Worm (Caenorhabditis elegans) whole organism, L1 larva: Measurements from ENCODE around the gene F17A2.13.

ENCODE experiments used
- aly-2 ChIP-seq: fragments of 150-350 bp; optimal IDR thresholded peaks from 2 replicates; lab custom pipeline; 2014; ENCODE audit warnings: missing biosample characterization, missing genetic modification characterization
- ama-1 ChIP-seq: fragments of 150-350 bp; optimal IDR thresholded peaks from 2 replicates; lab custom pipeline; 2014
- ets-5 ChIP-seq: fragments of 200-800 bp; sonication (Bioruptor generic); IDR thresholded peaks from 2 replicates; pipeline ENCODE4 v1.3.6; 2022; ENCODE audit warnings: missing genetic modification characterization, missing compliant biosample characterization
- fos-1 ChIP-seq: fragments of 150-350 bp; optimal IDR thresholded peaks from 2 replicates; lab custom pipeline; 2014; ENCODE audit warnings: missing biosample characterization, missing genetic modification characterization
- hlh-17 ChIP-seq: fragments of 200-800 bp; sonication (Bioruptor generic); optimal IDR thresholded peaks from 2 replicates; lab custom pipeline; 2018; ENCODE audit warnings: missing genetic modification characterization, mild to moderate bottlenecking, missing compliant biosample characterization, moderate library complexity, borderline replicate concordance
- irx-1 ChIP-seq: sonication (generic microtip); optimal IDR thresholded peaks from 2 replicates; lab custom pipeline; 2016; ENCODE audit warnings: missing genetic modification characterization, missing compliant biosample characterization
- lin-35 ChIP-seq, 2 experiments: fragments of 150-350 bp; optimal IDR thresholded peaks; 2 replicates each; lab custom pipeline; 2014; ENCODE audit warnings: missing biosample characterization in 2 of 2, missing genetic modification characterization in 2 of 2, missing genetic modification reagents in 2 of 2
- mab-9 ChIP-seq: fragments of 200-800 bp; sonication (Bioruptor generic); IDR thresholded peaks from 2 replicates; pipeline ENCODE4 v1.3.6; 2022; ENCODE audit warnings: missing genetic modification reagents, missing genetic modification characterization, missing compliant biosample characterization
- nhr-84 ChIP-seq: sonication (generic microtip); optimal IDR thresholded peaks from 2 replicates; lab custom pipeline; 2017; ENCODE audit warnings: missing biosample characterization, missing genetic modification characterization
- pax-3 ChIP-seq: fragments of 200-800 bp; sonication (Bioruptor generic); optimal IDR thresholded peaks from 2 replicates; lab custom pipeline; 2018; ENCODE audit warnings: mild to moderate bottlenecking, missing genetic modification characterization, moderate library complexity, missing compliant biosample characterization
- sox-4 ChIP-seq: sonication (generic microtip); optimal IDR thresholded peaks from 2 replicates; lab custom pipeline; 2016; ENCODE audit warnings: missing genetic modification characterization, missing compliant biosample characterization
- ztf-11 ChIP-seq, 2 experiments: sonication (generic microtip); optimal IDR thresholded peaks; 2 replicates each; lab custom pipeline; 2016 to 2017; ENCODE audit warnings: missing genetic modification characterization in 2 of 2, missing biosample characterization in 1 of 2, missing compliant biosample characterization in 1 of 2

DNA sequence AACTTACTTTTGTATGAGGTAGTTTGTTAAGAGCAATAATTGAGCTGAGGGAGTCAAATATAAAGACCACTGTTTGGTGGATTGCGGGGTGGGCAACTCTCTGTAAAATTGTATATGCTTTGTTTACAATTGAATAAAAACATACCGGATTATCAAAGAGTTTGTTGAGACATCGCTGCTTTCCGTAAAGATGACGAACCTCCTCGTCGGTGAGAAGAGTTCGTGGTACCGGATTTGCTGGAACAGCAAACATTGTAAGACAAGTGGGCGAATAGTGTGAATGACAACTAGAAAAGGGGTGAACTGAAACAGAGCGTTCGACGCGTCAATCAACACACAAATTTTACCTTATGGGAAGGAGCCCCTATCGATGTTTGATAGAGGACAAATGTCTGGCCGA lies 25.1 kb upstream of the F17A2.13 start, which contains the start of gene W06D11.2:
- TF ChIP-seq pax-3 (tag; lab: Kevin White, UChicago) (no peak), sox-4 (tag; lab: Kevin White, UChicago) (no peak), ztf-11 (tag; optimal IDR thresholded peaks at IDR 0.05; lab: Kevin White, UChicago) (no peak), mab-9 (no peak), ama-1 (lab: Kevin White, UChicago) (no peak), nhr-84 (tag; lab: Kevin White, UChicago) (no peak), lin-35 (GFP tag; optimal IDR thresholded peaks at IDR 0.05; lab: Kevin White, UChicago) (no peak), aly-2 (tag; lab: Kevin White, UChicago) (no peak), irx-1 (tag; lab: Kevin White, UChicago) (no peak), ets-5 (GFP tag; lab: Robert Waterston, UW) (no peak), fos-1 (no peak), hlh-17 (GFP tag; lab: Kevin White, UChicago) (no peak)
